Worm (Caenorhabditis elegans) whole organism, L3 larva: ENCODE measurements around the gene txbp-3.

ENCODE experiments used
- aly-2 ChIP-seq: fragments of 150-350 bp; optimal IDR thresholded peaks from 2 replicates; lab custom pipeline; 2014; ENCODE audit warnings: missing biosample characterization, missing genetic modification characterization
- ceh-28 ChIP-seq: fragments of 150-350 bp; optimal IDR thresholded peaks from 2 replicates; lab custom pipeline; 2014; ENCODE audit warnings: missing biosample characterization, missing genetic modification reagents, missing genetic modification characterization
- ceh-82 ChIP-seq: fragments of 150-350 bp; optimal IDR thresholded peaks from 2 replicates; lab custom pipeline; 2014; ENCODE audit warnings: missing biosample characterization, missing genetic modification characterization
- ceh-9 ChIP-seq: sonication (generic microtip); optimal IDR thresholded peaks from 2 replicates; lab custom pipeline; 2018; ENCODE audit warnings: missing biosample characterization, missing genetic modification characterization
- daf-12 ChIP-seq: fragments of 150-350 bp; optimal IDR thresholded peaks from 2 replicates; lab custom pipeline; 2014; ENCODE audit warnings: missing biosample characterization, missing genetic modification reagents, missing genetic modification characterization
- egl-27 ChIP-seq: sonication (generic microtip); optimal IDR thresholded peaks from 4 replicates; lab custom pipeline; 2017; ENCODE audit warnings: missing biosample characterization, missing genetic modification reagents, missing genetic modification characterization
- egl-5 ChIP-seq: fragments of 150-350 bp; optimal IDR thresholded peaks from 2 replicates; lab custom pipeline; 2017; ENCODE audit warnings: missing biosample characterization, missing genetic modification reagents, missing genetic modification characterization, inconsistent platforms
- elt-3 ChIP-seq, 3 experiments: fragments of 150-350 bp in 1 of 3; sonication (generic microtip) in 2 of 3; optimal IDR thresholded peaks; 2 replicates in 2 of 3; 4 replicates in 1 of 3; lab custom pipeline; 2014 to 2017; ENCODE audit warnings: missing biosample characterization in 3 of 3, missing genetic modification characterization in 3 of 3
- eor-1 ChIP-seq, 2 experiments: fragments of 150-350 bp; optimal IDR thresholded peaks; 2 replicates each; lab custom pipeline; 2014 to 2018; ENCODE audit warnings: missing biosample characterization in 2 of 2, missing genetic modification characterization in 2 of 2
- fkh-10 ChIP-seq: sonication (generic microtip); optimal IDR thresholded peaks from 2 replicates; lab custom pipeline; 2017; ENCODE audit warnings: missing biosample characterization, missing genetic modification reagents, missing genetic modification characterization
- fkh-2 ChIP-seq: fragments of 150-350 bp; optimal IDR thresholded peaks from 2 replicates; lab custom pipeline; 2014; ENCODE audit warnings: missing biosample characterization, missing genetic modification reagents, missing genetic modification characterization
- fos-1 ChIP-seq: fragments of 150-350 bp; optimal IDR thresholded peaks from 2 replicates; lab custom pipeline; 2014; ENCODE audit warnings: missing biosample characterization, missing genetic modification characterization
- hmg-11 ChIP-seq: sonication (generic microtip); optimal IDR thresholded peaks from 2 replicates; lab custom pipeline; 2016; ENCODE audit warnings: missing genetic modification characterization, missing compliant biosample characterization
- jun-1 ChIP-seq: fragments of 150-350 bp; optimal IDR thresholded peaks from 2 replicates; lab custom pipeline; 2014; ENCODE audit warnings: missing biosample characterization, missing genetic modification reagents, missing genetic modification characterization
- lin-15B ChIP-seq: fragments of 150-350 bp; optimal IDR thresholded peaks from 2 replicates; lab custom pipeline; 2014; ENCODE audit warnings: missing biosample characterization, missing genetic modification characterization
- lsy-12 ChIP-seq: sonication (generic microtip); optimal IDR thresholded peaks from 2 replicates; lab custom pipeline; 2016; ENCODE audit warnings: mild to moderate bottlenecking, missing genetic modification characterization, missing compliant biosample characterization
- mdl-1 ChIP-seq: fragments of 150-350 bp; optimal IDR thresholded peaks from 2 replicates; lab custom pipeline; 2014; ENCODE audit warnings: missing biosample characterization, missing genetic modification characterization
- mml-1 ChIP-seq: fragments of 150-350 bp; sonication (generic microtip); optimal IDR thresholded peaks from 3 replicates; lab custom pipeline; 2014; ENCODE audit warnings: missing biosample characterization, missing genetic modification characterization
- nfya-1 ChIP-seq: sonication (generic microtip); optimal IDR thresholded peaks from 2 replicates; lab custom pipeline; 2017; ENCODE audit warnings: missing genetic modification characterization, mild to moderate bottlenecking, missing compliant biosample characterization, antibody characterized with exemption, moderate library complexity; ENCODE audit not compliant: insufficient read depth
- nhr-11 ChIP-seq: fragments of 150-350 bp; optimal IDR thresholded peaks from 2 replicates; lab custom pipeline; 2014; ENCODE audit warnings: missing biosample characterization, missing genetic modification characterization
- nhr-12 ChIP-seq: fragments of 150-350 bp; optimal IDR thresholded peaks from 2 replicates; lab custom pipeline; 2014; ENCODE audit warnings: missing biosample characterization, missing genetic modification characterization
- nhr-23 ChIP-seq: fragments of 150-350 bp; optimal IDR thresholded peaks from 2 replicates; lab custom pipeline; 2014; ENCODE audit warnings: missing biosample characterization, missing genetic modification reagents, missing genetic modification characterization
- nhr-28 ChIP-seq: fragments of 150-350 bp; optimal IDR thresholded peaks from 2 replicates; lab custom pipeline; 2014; ENCODE audit warnings: missing biosample characterization, missing genetic modification characterization
- nhr-43 ChIP-seq: sonication (generic microtip); optimal IDR thresholded peaks from 2 replicates; lab custom pipeline; 2016; ENCODE audit warnings: mild to moderate bottlenecking, missing genetic modification characterization, missing compliant biosample characterization; ENCODE audit not compliant: poor library complexity, severe bottlenecking
- nhr-67 ChIP-seq: fragments of 150-350 bp; optimal IDR thresholded peaks from 2 replicates; lab custom pipeline; 2014; ENCODE audit warnings: missing biosample characterization, missing genetic modification characterization
- nhr-76 ChIP-seq: fragments of 150-350 bp; sonication (generic microtip); optimal IDR thresholded peaks from 5 replicates; lab custom pipeline; 2014; ENCODE audit warnings: missing biosample characterization, missing genetic modification characterization
- nhr-77 ChIP-seq: fragments of 150-350 bp; optimal IDR thresholded peaks from 2 replicates; lab custom pipeline; 2014; ENCODE audit warnings: missing biosample characterization, missing genetic modification characterization
- pha-4 ChIP-seq: fragments of 150-350 bp; optimal IDR thresholded peaks from 2 replicates; lab custom pipeline; 2014; ENCODE audit warnings: missing biosample characterization, missing genetic modification reagents, missing genetic modification characterization
- sea-2 ChIP-seq: fragments of 150-350 bp; sonication (generic microtip); optimal IDR thresholded peaks from 4 replicates; lab custom pipeline; 2014; ENCODE audit warnings: missing biosample characterization, missing genetic modification reagents, missing genetic modification characterization
- skn-1 ChIP-seq: fragments of 150-350 bp; optimal IDR thresholded peaks from 2 replicates; lab custom pipeline; 2014; ENCODE audit warnings: missing biosample characterization, missing genetic modification characterization
- tbx-2 ChIP-seq: sonication (generic microtip); optimal IDR thresholded peaks from 2 replicates; lab custom pipeline; 2016; ENCODE audit warnings: mild to moderate bottlenecking, missing genetic modification characterization, missing compliant biosample characterization
- unc-39 ChIP-seq: sonication (generic microtip); optimal IDR thresholded peaks from 4 replicates; lab custom pipeline; 2017; ENCODE audit warnings: missing biosample characterization, missing genetic modification characterization
- unc-62 ChIP-seq: fragments of 150-350 bp; sonication (generic microtip); optimal IDR thresholded peaks from 4 replicates; lab custom pipeline; 2014; ENCODE audit warnings: missing biosample characterization, missing genetic modification reagents, missing genetic modification characterization
- zag-1 ChIP-seq: fragments of 150-350 bp; optimal IDR thresholded peaks from 2 replicates; lab custom pipeline; 2014; ENCODE audit warnings: missing biosample characterization, missing genetic modification characterization
- ztf-11 ChIP-seq: fragments of 150-350 bp; optimal IDR thresholded peaks from 2 replicates; lab custom pipeline; 2014; ENCODE audit warnings: missing biosample characterization, missing genetic modification characterization
- ztf-4 ChIP-seq: fragments of 150-350 bp; optimal IDR thresholded peaks from 2 replicates; lab custom pipeline; 2014; ENCODE audit warnings: missing biosample characterization, missing genetic modification characterization

txbp-3 gene

DNA sequence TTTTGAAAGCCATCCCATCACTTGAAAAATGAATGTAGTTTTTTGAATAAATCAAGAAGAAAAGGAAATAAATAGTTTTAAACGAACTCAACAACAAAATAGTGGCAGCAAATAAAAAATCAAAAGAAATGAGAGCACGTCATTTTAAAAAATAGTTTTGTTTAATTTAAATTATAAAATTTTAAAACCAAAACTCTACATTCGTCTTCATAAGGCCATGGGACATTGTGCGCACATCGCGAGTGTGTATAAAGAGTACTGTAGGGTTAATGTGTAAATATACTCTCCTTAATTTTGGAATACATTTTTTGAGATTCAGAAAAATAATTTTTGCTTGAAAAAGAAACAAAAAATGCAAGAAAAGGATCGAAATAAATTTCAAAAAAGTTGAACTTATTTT, 4.7 kb upstream of the txbp-3 start, which contains the start of gene C45G9.15:
TSS of gene C45G9.15 (minus strand) at position 101 of the 400 bp plus-strand sequence.
- TF ChIP-seq nhr-28 (no peak), eor-1 (tag; optimal IDR thresholded peaks at IDR 0.05; lab: Kevin White, UChicago) (no peak), nhr-67 (no peak), nhr-77 (tag; lab: Kevin White, UChicago) (no peak), ceh-9 (no peak), pha-4 (tag; lab: Kevin White, UChicago) (no peak), unc-62 (GFP tag; lab: Kevin White, UChicago) (no peak), aly-2 (no peak), nhr-11 (tag; lab: Kevin White, UChicago) (no peak), unc-39 (tag; lab: Kevin White, UChicago) (no peak), nfya-1 (tag; lab: Kevin White, UChicago) (no peak), nhr-76 (no peak), ceh-82 (tag; lab: Kevin White, UChicago) (no peak), hmg-11 (tag; lab: Kevin White, UChicago) (no peak), lin-15B (tag; lab: Kevin White, UChicago) (no peak), ztf-11 (tag; lab: Kevin White, UChicago) (no peak), fos-1 (tag; lab: Kevin White, UChicago) (no peak)

DNA sequence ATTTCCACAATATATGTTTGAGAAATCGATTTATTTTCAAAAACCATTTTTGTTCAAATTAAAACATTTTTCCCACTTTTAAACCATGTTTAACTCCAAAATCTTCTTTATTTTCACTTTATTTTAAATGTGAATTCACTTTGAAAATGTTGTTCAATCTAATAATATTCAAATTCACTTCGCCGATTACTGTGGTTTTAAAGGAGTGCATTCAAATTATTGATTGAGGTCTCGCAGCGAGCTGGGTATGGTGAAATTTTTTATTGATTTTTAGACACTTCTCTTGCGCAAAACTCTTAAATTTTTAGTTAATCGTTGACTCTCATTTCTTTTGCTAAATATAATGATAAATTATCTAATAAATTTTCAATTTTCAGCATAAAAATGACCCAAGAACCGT, 481 bp upstream of the txbp-3 start, which contains the start of gene C45G9.5:
TSS of gene C45G9.5 (plus strand) at position 378 of the 400 bp plus-strand sequence.
- TF ChIP-seq nhr-67 (no peak), sea-2 (GFP tag; lab: Kevin White, UChicago) (no peak), egl-27 (no peak), eor-1 (tag; optimal IDR thresholded peaks at IDR 0.05; lab: Kevin White, UChicago) (no peak), egl-5 (tag; lab: Kevin White, UChicago) (no peak), ceh-28 (no peak), jun-1 (no peak), fkh-2 (tag; lab: Kevin White, UChicago) (no peak), nhr-11 (tag; lab: Kevin White, UChicago) (no peak), lsy-12 (tag; lab: Kevin White, UChicago) (no peak), unc-62 (GFP tag; lab: Kevin White, UChicago) (no peak), nhr-12 (tag; lab: Kevin White, UChicago) (no peak), skn-1 (tag; lab: Kevin White, UChicago) (no peak), fkh-10 (GFP tag; lab: Kevin White, UChicago) (no peak), nfya-1 (tag; lab: Kevin White, UChicago) (no peak), nhr-43 (tag; lab: Kevin White, UChicago) (no peak), fos-1 (tag; lab: Kevin White, UChicago) (no peak), aly-2 (no peak), nhr-23 (tag; lab: Kevin White, UChicago) (no peak)
- TF ChIP-seq, all 47 proteins: peak for 0

DNA sequence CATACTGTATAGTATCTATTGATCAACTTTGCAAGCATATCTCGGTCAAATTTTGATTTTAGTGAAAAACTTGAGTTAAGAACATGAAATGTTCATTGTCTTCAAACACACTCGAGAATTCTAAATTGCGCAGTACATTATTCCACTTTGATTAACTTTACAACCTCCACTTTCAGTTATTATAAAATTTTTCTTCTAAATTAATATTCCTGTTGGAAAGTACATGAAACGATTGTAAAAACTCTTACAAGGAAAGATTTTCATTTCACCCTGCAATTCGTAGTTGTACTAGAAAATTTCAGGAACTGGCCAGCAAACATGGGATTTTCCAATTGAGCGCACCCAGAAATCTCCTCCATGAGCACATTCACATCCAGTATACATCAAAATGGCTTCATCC, 2.5 kb downstream of the txbp-3 start, which contains the start of gene C45G9.14:
TSS of gene C45G9.14 (plus strand) at position 301 of the 400 bp plus-strand sequence.
- TF ChIP-seq tbx-2 (no peak), fos-1 (tag; lab: Kevin White, UChicago) (no peak), jun-1 (no peak), lin-15B (tag; lab: Kevin White, UChicago) (no peak), daf-12 (no peak), mdl-1 (tag; lab: Kevin White, UChicago) (no peak), elt-3 (tag; optimal IDR thresholded peaks at IDR 0.05; lab: Kevin White, UChicago) (no peak), mml-1 (tag; lab: Kevin White, UChicago) (no peak), nhr-28 (no peak), nhr-43 (tag; lab: Kevin White, UChicago) (no peak), ztf-4 (tag; lab: Kevin White, UChicago) (no peak), ceh-28 (no peak)

DNA sequence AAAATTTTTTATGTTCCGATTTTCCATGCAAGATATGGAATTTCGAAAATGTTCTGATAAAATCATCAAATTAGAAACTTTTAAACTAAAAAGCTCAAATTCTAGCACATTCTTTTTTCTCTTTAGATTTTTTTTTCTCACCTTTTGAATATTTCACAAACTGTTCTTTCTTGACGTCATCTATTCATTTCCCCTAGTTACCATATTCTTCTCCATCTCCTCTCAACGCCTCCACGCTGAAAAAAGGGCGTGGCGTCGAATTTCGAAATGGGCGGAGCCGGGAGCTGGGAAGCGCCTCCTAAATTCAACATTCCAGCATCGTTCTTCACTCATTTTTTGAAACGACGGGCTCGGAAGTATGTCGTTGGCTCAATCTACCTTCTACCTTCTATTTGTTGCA, 5.1 kb downstream of the txbp-3 start, which contains the start of gene nlp-43:
TSS of gene nlp-43 (plus strand) at position 301 of the 400 bp plus-strand sequence.
- TF ChIP-seq nhr-28 (no peak), zag-1 (tag; lab: Kevin White, UChicago) (no peak), nhr-77 (tag; lab: Kevin White, UChicago) (no peak), ceh-82 (tag; lab: Kevin White, UChicago) (no peak), nhr-76 (no peak), mdl-1 (tag; lab: Kevin White, UChicago) (no peak), mml-1 (tag; lab: Kevin White, UChicago) (no peak)
